Worm (Caenorhabditis elegans) whole organism, late embryonic: Measurements from ENCODE around the gene F19C7.8.

Source experiments
- dmd-4 ChIP-seq: sonication (generic microtip); optimal IDR thresholded peaks from 2 replicates; lab custom pipeline; 2016; ENCODE audit warnings: borderline replicate concordance, missing genetic modification characterization, missing compliant biosample characterization
- elt-2 ChIP-seq: sonication (generic microtip); optimal IDR thresholded peaks from 2 replicates; lab custom pipeline; 2016; ENCODE audit warnings: missing genetic modification reagents, missing genetic modification characterization, missing compliant biosample characterization
- ets-4 ChIP-seq: sonication (generic microtip); optimal IDR thresholded peaks from 2 replicates; lab custom pipeline; 2016; ENCODE audit warnings: missing genetic modification characterization, missing compliant biosample characterization
- nhr-232 ChIP-seq: sonication (generic microtip); optimal IDR thresholded peaks from 2 replicates; lab custom pipeline; 2016; ENCODE audit warnings: missing genetic modification characterization, missing compliant biosample characterization
- pax-1 ChIP-seq: fragments of 150-350 bp; optimal IDR thresholded peaks from 2 replicates; lab custom pipeline; 2014; ENCODE audit warnings: missing biosample characterization, missing genetic modification characterization
- pqm-1 ChIP-seq: sonication (generic microtip); optimal IDR thresholded peaks from 2 replicates; lab custom pipeline; 2016; ENCODE audit warnings: missing genetic modification characterization, missing compliant biosample characterization
- unc-86 ChIP-seq: sonication (generic microtip); optimal IDR thresholded peaks from 2 replicates; lab custom pipeline; 2016; ENCODE audit warnings: missing genetic modification characterization, missing compliant biosample characterization

DNA sequence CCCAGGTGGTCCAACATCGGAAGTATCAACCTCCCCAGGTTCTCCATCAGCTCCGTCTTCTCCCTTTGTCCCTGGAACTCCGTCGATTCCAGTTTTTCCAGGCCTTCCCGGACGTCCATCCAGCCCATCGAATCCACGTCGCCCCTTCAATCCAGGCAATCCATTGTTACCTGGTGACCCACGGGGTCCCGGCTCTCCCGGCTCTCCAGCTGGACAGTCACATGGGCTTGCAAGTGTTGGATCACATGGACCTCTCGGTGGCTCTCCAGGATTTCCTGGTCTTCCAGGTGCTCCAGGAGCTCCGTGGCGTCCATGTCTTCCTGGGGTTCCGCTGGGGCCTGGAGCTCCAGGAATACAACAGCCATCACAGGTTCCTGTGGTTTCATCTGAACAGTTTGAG lies 29.2 kb downstream of the F19C7.8 start:
- no peak for TF ChIP-seq ets-4 (tag; lab: Kevin White, UChicago)
- TF ChIP-seq dmd-4 (tag; lab: Kevin White, UChicago), result no peak
- no peak for TF ChIP-seq elt-2 (tag; lab: Kevin White, UChicago)
- TF ChIP-seq pax-1 (tag; lab: Kevin White, UChicago), result no peak
- no peak for TF ChIP-seq unc-86 (tag; lab: Kevin White, UChicago)
- no peak for TF ChIP-seq pqm-1 (tag; lab: Kevin White, UChicago)
- TF ChIP-seq nhr-232 (tag; lab: Kevin White, UChicago), result no peak
